Fruit fly (Drosophila melanogaster) whole organism, embryonic: ENCODE measurements around the gene tbc.

Experiments
- ATbp ChIP-seq: fragments of 200-800 bp; sonication (Bioruptor generic); optimal IDR thresholded peaks from 2 replicates; lab custom pipeline; 2017; ENCODE audit warnings: missing biosample characterization, mild to moderate bottlenecking, missing genetic modification characterization, missing genetic modification reagents
- Adf1 ChIP-seq: fragments of 200-800 bp; sonication (Bioruptor generic); IDR thresholded peaks from 2 replicates; pipeline ENCODE4 v1.3.6; 2022; ENCODE audit warnings: missing biosample characterization, missing genetic modification characterization
- CG10209 ChIP-seq: fragments of 200-800 bp; sonication (Bioruptor generic); optimal IDR thresholded peaks from 3 replicates; lab custom pipeline; 2017; ENCODE audit warnings: missing biosample characterization, mild to moderate bottlenecking, missing genetic modification characterization, missing genetic modification reagents
- CG11504 ChIP-seq: fragments of 200-800 bp; sonication (Bioruptor generic); optimal IDR thresholded peaks from 3 replicates; lab custom pipeline; 2019; ENCODE audit warnings: missing biosample characterization, mild to moderate bottlenecking, missing genetic modification characterization, moderate library complexity
- CG11696 ChIP-seq: fragments of 200-800 bp; sonication (Bioruptor generic); IDR thresholded peaks from 2 replicates; pipeline ENCODE4 v1.3.6; 2022; ENCODE audit warnings: missing biosample characterization, missing genetic modification characterization
- CG12744 ChIP-seq: fragments of 200-800 bp; sonication (Bioruptor generic); optimal IDR thresholded peaks from 2 replicates; lab custom pipeline; 2016; ENCODE audit warnings: missing biosample characterization, missing genetic modification characterization
- CG13624 ChIP-seq: fragments of 200-800 bp; sonication (Bioruptor generic); optimal IDR thresholded peaks from 2 replicates; lab custom pipeline; 2016; ENCODE audit warnings: missing biosample characterization, missing genetic modification characterization
- CG14667 ChIP-seq: fragments of 200-800 bp; sonication (Bioruptor generic); IDR thresholded peaks from 2 replicates; pipeline ENCODE4 v1.3.6; 2022; ENCODE audit warnings: missing biosample characterization, missing genetic modification characterization
- CG15269 ChIP-seq: fragments of 200-800 bp; sonication (Bioruptor generic); optimal IDR thresholded peaks from 2 replicates; lab custom pipeline; 2018; ENCODE audit warnings: missing biosample characterization, mild to moderate bottlenecking, missing genetic modification characterization, moderate library complexity
- CG1647 ChIP-seq: fragments of 200-800 bp; sonication (Bioruptor generic); optimal IDR thresholded peaks from 3 replicates; lab custom pipeline; 2016; ENCODE audit warnings: missing biosample characterization, missing genetic modification characterization
- CG16815 ChIP-seq: fragments of 200-800 bp; sonication (Bioruptor generic); optimal IDR thresholded peaks from 3 replicates; lab custom pipeline; 2017; ENCODE audit warnings: missing biosample characterization, mild to moderate bottlenecking, missing genetic modification characterization
- CG17612 ChIP-seq: fragments of 200-800 bp; sonication (Bioruptor generic); IDR thresholded peaks from 2 replicates; pipeline ENCODE4 v1.3.6; 2022; ENCODE audit warnings: missing biosample characterization, missing genetic modification characterization
- CG2120 ChIP-seq: fragments of 200-800 bp; sonication (Bioruptor generic); optimal IDR thresholded peaks from 3 replicates; lab custom pipeline; 2016; ENCODE audit warnings: missing biosample characterization, missing genetic modification characterization
- CG2712 ChIP-seq: fragments of 200-800 bp; optimal IDR thresholded peaks from 3 replicates; lab custom pipeline; 2019; ENCODE audit warnings: missing biosample characterization, mild to moderate bottlenecking, missing genetic modification characterization, moderate library complexity
- CG3065 ChIP-seq: fragments of 200-800 bp; sonication (Bioruptor generic); optimal IDR thresholded peaks from 2 replicates; lab custom pipeline; 2016; ENCODE audit warnings: missing biosample characterization, missing genetic modification characterization
- CG31441 ChIP-seq: fragments of 200-800 bp; sonication (Bioruptor generic); IDR thresholded peaks from 2 replicates; pipeline ENCODE4 v1.3.6; 2022; ENCODE audit warnings: missing biosample characterization, missing genetic modification characterization
- CG34422 ChIP-seq: fragments of 200-800 bp; sonication (Bioruptor generic); IDR thresholded peaks from 3 replicates; pipeline ENCODE4 v1.3.6; 2022; ENCODE audit warnings: missing biosample characterization, missing genetic modification characterization
- CG3838 ChIP-seq: fragments of 200-800 bp; sonication (Bioruptor generic); optimal IDR thresholded peaks from 3 replicates; lab custom pipeline; 2016; ENCODE audit warnings: missing biosample characterization, missing genetic modification characterization
- CG4360 ChIP-seq: fragments of 200-800 bp; sonication (Bioruptor generic); IDR thresholded peaks from 2 replicates; pipeline ENCODE4 v1.3.6; 2022; ENCODE audit warnings: missing biosample characterization, missing genetic modification characterization
- CG4820 ChIP-seq: fragments of 200-800 bp; sonication (Bioruptor generic); optimal IDR thresholded peaks from 3 replicates; lab custom pipeline; 2016; ENCODE audit warnings: missing biosample characterization, missing genetic modification characterization
- CG7357 ChIP-seq: fragments of 200-800 bp; sonication (Bioruptor generic); IDR thresholded peaks from 3 replicates; pipeline ENCODE4 v1.3.6; 2022; ENCODE audit warnings: missing biosample characterization, missing genetic modification characterization
- CG8290 ChIP-seq, 3 experiments: fragments of 200-800 bp; sonication (Bioruptor generic); optimal IDR thresholded peaks; 2 replicates each; lab custom pipeline; 2016 to 2019; ENCODE audit warnings: missing biosample characterization in 3 of 3, missing genetic modification characterization in 3 of 3, mild to moderate bottlenecking in 2 of 3, moderate library complexity in 1 of 3
- CG8924 ChIP-seq: fragments of 200-800 bp; optimal IDR thresholded peaks from 3 replicates; lab custom pipeline; 2019; ENCODE audit warnings: missing biosample characterization, mild to moderate bottlenecking, missing genetic modification characterization, moderate library complexity
- D19A ChIP-seq: fragments of 200-800 bp; optimal IDR thresholded peaks from 3 replicates; lab custom pipeline; 2019; ENCODE audit warnings: missing biosample characterization, mild to moderate bottlenecking, missing genetic modification characterization, moderate library complexity
- Eip74EF ChIP-seq, 2 experiments: fragments of 200-800 bp in 1 of 2; fragments of >200 bp in 1 of 2; sonication (Bioruptor generic) in 1 of 2; optimal IDR thresholded peaks; 2 replicates each; lab custom pipeline; 2017 to 2019; ENCODE audit warnings: missing biosample characterization in 2 of 2, missing genetic modification characterization in 2 of 2, mild to moderate bottlenecking in 1 of 2, moderate library complexity in 1 of 2
- HHEX ChIP-seq: fragments of 200-800 bp; sonication (Bioruptor generic); optimal IDR thresholded peaks from 3 replicates; lab custom pipeline; 2017; ENCODE audit warnings: missing biosample characterization, mild to moderate bottlenecking, missing genetic modification characterization, missing genetic modification reagents
- HmgD ChIP-seq: fragments of 200-800 bp; sonication (Bioruptor generic); optimal IDR thresholded peaks from 3 replicates; lab custom pipeline; 2016; ENCODE audit warnings: missing biosample characterization, missing genetic modification characterization
- HmgZ ChIP-seq: fragments of 200-800 bp; sonication (Bioruptor generic); optimal IDR thresholded peaks from 2 replicates; lab custom pipeline; 2018; ENCODE audit warnings: missing biosample characterization, mild to moderate bottlenecking, missing genetic modification characterization
- Hr3 ChIP-seq: fragments of 200-800 bp; sonication (Bioruptor generic); optimal IDR thresholded peaks from 3 replicates; lab custom pipeline; 2016; ENCODE audit warnings: missing biosample characterization, missing genetic modification characterization
- MBD-R2 ChIP-seq: fragments of 200-800 bp; sonication (Bioruptor generic); IDR thresholded peaks from 2 replicates; pipeline ENCODE4 v1.3.6; 2022; ENCODE audit warnings: missing biosample characterization, missing genetic modification characterization
- Mes4 ChIP-seq: fragments of 200-800 bp; sonication (Bioruptor generic); optimal IDR thresholded peaks from 2 replicates; lab custom pipeline; 2016; ENCODE audit warnings: missing biosample characterization, missing genetic modification characterization
- Neu2 ChIP-seq: fragments of 200-800 bp; sonication (Bioruptor generic); optimal IDR thresholded peaks from 3 replicates; lab custom pipeline; 2016; ENCODE audit warnings: missing biosample characterization, missing genetic modification characterization, borderline replicate concordance
- bowl ChIP-seq: fragments of 200-800 bp; sonication (Bioruptor generic); IDR thresholded peaks from 2 replicates; pipeline ENCODE4 v1.3.6; 2022; ENCODE audit warnings: missing biosample characterization, missing genetic modification characterization
- corto ChIP-seq: fragments of 200-800 bp; sonication (Bioruptor generic); optimal IDR thresholded peaks from 2 replicates; lab custom pipeline; 2016; ENCODE audit warnings: missing biosample characterization, mild to moderate bottlenecking, missing genetic modification characterization, moderate library complexity
- dmrt99B ChIP-seq: fragments of 200-800 bp; sonication (Bioruptor generic); optimal IDR thresholded peaks from 2 replicates; lab custom pipeline; 2018; ENCODE audit warnings: missing biosample characterization, mild to moderate bottlenecking, missing genetic modification characterization, moderate library complexity
- emc ChIP-seq: fragments of 200-800 bp; sonication (Bioruptor generic); optimal IDR thresholded peaks from 2 replicates; lab custom pipeline; 2016; ENCODE audit warnings: missing biosample characterization, missing genetic modification characterization
- en ChIP-seq: fragments of 200-800 bp; sonication (Bioruptor generic); optimal IDR thresholded peaks from 2 replicates; lab custom pipeline; 2016; ENCODE audit warnings: missing biosample characterization, missing genetic modification characterization
- gro ChIP-seq: fragments of 200-800 bp; sonication (Bioruptor generic); optimal IDR thresholded peaks from 2 replicates; lab custom pipeline; 2016; ENCODE audit warnings: missing biosample characterization, missing genetic modification characterization
- lilli ChIP-seq: fragments of 200-800 bp; sonication (Bioruptor generic); optimal IDR thresholded peaks from 3 replicates; lab custom pipeline; 2016; ENCODE audit warnings: missing biosample characterization, missing genetic modification characterization
- lov ChIP-seq, 2 experiments: fragments of 200-800 bp in 1 of 2; fragments of >200 bp in 1 of 2; sonication (Bioruptor generic) in 1 of 2; IDR thresholded peaks in 1 of 2; optimal IDR thresholded peaks in 1 of 2; 2 replicates in 1 of 2; 3 replicates in 1 of 2; pipeline versions ENCODE4 v1.3.6 to Lab custom; 2017 to 2022; ENCODE audit warnings: missing biosample characterization in 1 of 2, missing genetic modification characterization in 1 of 2
- mld ChIP-seq: fragments of 200-800 bp; sonication (Bioruptor generic); IDR thresholded peaks from 3 replicates; pipeline ENCODE4 v1.3.6; 2022; ENCODE audit warnings: missing biosample characterization, missing genetic modification characterization; ENCODE audit not compliant: partially characterized antibody
- nerfin-1 ChIP-seq: fragments of 200-800 bp; sonication (Bioruptor generic); optimal IDR thresholded peaks from 3 replicates; lab custom pipeline; 2019; ENCODE audit warnings: missing biosample characterization, mild to moderate bottlenecking, missing genetic modification characterization, moderate library complexity
- nerfin-2 ChIP-seq: fragments of 200-800 bp; sonication (Bioruptor generic); IDR thresholded peaks from 2 replicates; pipeline ENCODE4 v1.3.6; 2022; ENCODE audit warnings: missing biosample characterization, missing genetic modification characterization; ENCODE audit not compliant: partially characterized antibody
- row ChIP-seq: fragments of 200-800 bp; sonication (Bioruptor generic); IDR thresholded peaks from 3 replicates; pipeline ENCODE4 v1.3.6; 2022; ENCODE audit warnings: missing biosample characterization, missing genetic modification characterization
- sima ChIP-seq: fragments of 200-800 bp; sonication (Bioruptor generic); optimal IDR thresholded peaks from 2 replicates; lab custom pipeline; 2016; ENCODE audit warnings: missing biosample characterization, missing genetic modification characterization
- tio ChIP-seq: fragments of 200-800 bp; sonication (Bioruptor generic); optimal IDR thresholded peaks from 2 replicates; lab custom pipeline; 2017; ENCODE audit warnings: missing biosample characterization, missing genetic modification characterization, inconsistent platforms
- zen2 ChIP-seq: fragments of 200-800 bp; sonication (Bioruptor generic); IDR thresholded peaks from 3 replicates; pipeline ENCODE4 v1.3.6; 2022; ENCODE audit warnings: missing biosample characterization, missing genetic modification characterization; ENCODE audit not compliant: partially characterized antibody

tbc gene

DNA sequence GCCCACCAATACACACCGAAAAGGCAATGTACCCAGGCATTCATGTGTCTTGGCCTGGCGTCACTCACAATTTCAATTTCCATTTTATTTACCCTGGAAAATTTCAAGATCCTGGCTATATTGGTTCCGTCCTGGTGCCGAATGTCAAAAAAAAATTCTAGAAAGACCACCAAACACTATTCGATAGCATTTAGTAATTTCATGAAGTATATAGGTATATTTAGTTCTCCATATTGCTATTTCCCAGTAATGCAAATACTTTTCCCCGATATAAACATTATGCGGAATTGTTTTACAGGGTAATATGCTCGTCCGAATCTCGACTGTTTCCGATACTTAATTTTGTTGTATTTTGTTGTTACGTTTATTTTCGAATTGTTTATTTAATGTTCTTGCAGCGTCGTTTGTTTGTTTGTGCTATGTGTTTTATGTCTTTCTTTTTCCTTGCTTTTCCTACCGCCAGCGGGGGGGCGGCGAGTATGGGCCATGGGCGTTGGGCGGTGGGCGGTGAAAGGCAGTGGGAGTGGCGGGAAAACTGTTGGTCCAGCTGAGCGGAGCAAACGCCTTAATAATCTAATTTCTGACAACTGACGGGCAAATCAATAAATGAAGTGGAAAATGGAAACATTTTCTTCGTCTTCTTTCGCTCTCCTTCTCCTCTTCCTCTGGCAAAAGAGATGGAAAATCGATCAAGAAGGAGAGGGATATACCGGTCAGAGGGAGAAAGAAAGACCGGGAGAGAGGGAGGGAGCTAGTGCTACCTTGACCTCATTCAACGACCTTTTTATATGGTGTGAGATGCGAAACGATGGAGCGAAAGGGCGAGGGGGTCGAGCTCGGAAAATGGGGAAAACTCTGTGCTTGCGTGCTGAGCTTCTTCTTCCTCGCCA, 46.9 kb downstream of the tbc start (continued):
- TF ChIP-seq Eip74EF (GFP tag; optimal IDR thresholded peaks at IDR 0.05; lab: Kevin White, UChicago) (peak in 1 of 2 experiments; percentile 53), Neu2 (GFP tag; lab: Kevin White, UChicago) (no peak), CG3065 (GFP tag; lab: Kevin White, UChicago) (peak; percentile 66), Adf1 (GFP tag; lab: Robert Waterston, UW) (no peak), CG7357 (0 out of 3 replicates have a peak, but pooled peaks have one; percentile 11), CG2120 (GFP tag; lab: Kevin White, UChicago) (peak; percentile 73), ATbp (GFP tag; lab: Kevin White, UChicago) (peak; percentile 52), CG4820 (GFP tag; lab: Kevin White, UChicago) (peak; percentile 49), CG31441 (GFP tag; lab: Robert Waterston, UW) (peak; percentile 70), Mes4 (GFP tag; lab: Kevin White, UChicago) (peak; percentile 54), CG13624 (peak; percentile 50), zen2 (GFP tag; lab: Robert Waterston, UW) (no peak), CG11504 (tag; lab: Kevin White, UChicago) (peak; percentile 76), CG11696 (GFP tag; lab: Robert Waterston, UW) (no peak), gro (GFP tag; lab: Kevin White, UChicago) (peak; percentile 2), CG3838 (GFP tag; lab: Kevin White, UChicago) (peak; percentile 49), sima (GFP tag; lab: Kevin White, UChicago) (no peak), Hr3 (GFP tag; lab: Kevin White, UChicago) (peak; percentile 48), CG4360 (GFP tag; lab: Robert Waterston, UW) (no peak), lov (optimal IDR thresholded peaks at IDR 0.05; lab: Kevin White, UChicago) (no peak), lov (GFP tag; IDR thresholded peaks at IDR 0.05; lab: Robert Waterston, UW) (0 out of 3 replicates have a peak, but pooled peaks have one; percentile 33), lilli (GFP tag; lab: Kevin White, UChicago) (peak; percentile 61), CG8290 (GFP tag; optimal IDR thresholded peaks at IDR 0.05; lab: Kevin White, UChicago) (no peak), CG8290 (tag; optimal IDR thresholded peaks at IDR 0.05; lab: Kevin White, UChicago) (peak in 1 of 2 experiments; percentile 34), CG1647 (GFP tag; lab: Kevin White, UChicago) (peak; percentile 38), HHEX (GFP tag; lab: Kevin White, UChicago) (peak; percentile 40), HmgZ (no peak), CG14667 (GFP tag; lab: Robert Waterston, UW) (no peak), corto (GFP tag; lab: Kevin White, UChicago) (no peak), CG15269 (tag; lab: Kevin White, UChicago) (peak; percentile 57), nerfin-2 (no peak), CG16815 (GFP tag; lab: Kevin White, UChicago) (peak; percentile 49), dmrt99B (peak; percentile 67), CG12744 (no peak), CG8924 (tag; lab: Kevin White, UChicago) (peak; percentile 76), MBD-R2 (no peak; the same call in 1 of the 2 replicates), CG34422 (GFP tag; lab: Robert Waterston, UW) (peak; percentile 41; the same call in 1 of the 3 replicates), emc (GFP tag; lab: Kevin White, UChicago) (no peak), mld (GFP tag; lab: Robert Waterston, UW) (no peak), HmgD (no peak), D19A (peak; percentile 36), CG10209 (peak; percentile 57), CG2712 (tag; lab: Kevin White, UChicago) (peak; percentile 62), row (GFP tag; lab: Robert Waterston, UW) (peak; percentile 92), nerfin-1 (tag; lab: Kevin White, UChicago) (peak; percentile 42), en (peak; percentile 56), CG17612 (GFP tag; lab: Robert Waterston, UW) (no peak), tio (peak; percentile 64), bowl (GFP tag; lab: Robert Waterston, UW) (no peak)
